Worm (Caenorhabditis elegans) whole organism, young adult: ENCODE measurements around the gene col-33.

Source experiments
- B0019.2 ChIP-seq: fragments of 200-800 bp; sonication (Bioruptor generic); conservative IDR thresholded peaks from 2 replicates; pipeline ENCODE4 v1.3.6; 2022; ENCODE audit warnings: missing genetic modification reagents, missing genetic modification characterization, missing compliant biosample characterization
- B0035.1 ChIP-seq: sonication (generic microtip); optimal IDR thresholded peaks from 2 replicates; lab custom pipeline; 2016; ENCODE audit warnings: missing genetic modification characterization, mild to moderate bottlenecking, missing compliant biosample characterization, missing genotype, missing genetic modification reagents
- D2030.7 ChIP-seq: fragments of 200-800 bp; sonication (Bioruptor generic); IDR thresholded peaks from 2 replicates; pipeline ENCODE4 v1.3.6; 2022; ENCODE audit warnings: missing genetic modification reagents, missing genetic modification characterization, missing compliant biosample characterization
- F33H1.4 ChIP-seq: fragments of 200-800 bp; sonication (Bioruptor generic); IDR thresholded peaks from 2 replicates; pipeline ENCODE4 v1.3.6; 2022; ENCODE audit warnings: missing genetic modification reagents, missing genetic modification characterization, missing compliant biosample characterization
- K11D2.4 ChIP-seq: fragments of 200-800 bp; sonication (Bioruptor generic); IDR thresholded peaks from 2 replicates; pipeline ENCODE4 v1.3.6; 2022; ENCODE audit warnings: missing genetic modification reagents, missing genetic modification characterization, missing compliant biosample characterization
- T07F8.4 ChIP-seq: sonication (generic microtip); optimal IDR thresholded peaks from 2 replicates; lab custom pipeline; 2016; ENCODE audit warnings: mild to moderate bottlenecking, missing genetic modification characterization, moderate library complexity, missing compliant biosample characterization
- T26A5.8 ChIP-seq: sonication (generic microtip); optimal IDR thresholded peaks from 2 replicates; lab custom pipeline; 2016; ENCODE audit warnings: missing genetic modification characterization, missing compliant biosample characterization
- Y79H2A.3 ChIP-seq: fragments of 200-800 bp; sonication (Bioruptor generic); conservative IDR thresholded peaks from 2 replicates; pipeline ENCODE4 v1.3.6; 2022; ENCODE audit warnings: missing genetic modification reagents, missing genetic modification characterization, missing compliant biosample characterization
- Y95B8A.8 ChIP-seq: fragments of 200-800 bp; sonication (Bioruptor generic); IDR thresholded peaks from 2 replicates; pipeline ENCODE4 v1.3.6; 2022; ENCODE audit warnings: missing genetic modification reagents, missing genetic modification characterization, missing compliant biosample characterization
- ama-1 ChIP-seq, 3 experiments: fragments of 150-350 bp in 1 of 3; sonication (generic microtip) in 2 of 3; optimal IDR thresholded peaks; 2 replicates each; lab custom pipeline; 2014 to 2018; ENCODE audit warnings: missing biosample characterization in 2 of 3, missing genetic modification characterization in 2 of 3, missing genetic modification reagents in 2 of 3
- athp-1 ChIP-seq: sonication (generic microtip); optimal IDR thresholded peaks from 2 replicates; lab custom pipeline; 2017; ENCODE audit warnings: mild to moderate bottlenecking, missing genetic modification characterization, missing compliant biosample characterization
- attf-3 ChIP-seq: fragments of 200-800 bp; sonication (Bioruptor generic); conservative IDR thresholded peaks from 2 replicates; pipeline ENCODE4 v1.3.6; 2022; ENCODE audit warnings: missing genetic modification reagents, missing genetic modification characterization, missing compliant biosample characterization
- bed-1 ChIP-seq: fragments of 200-800 bp; sonication (Bioruptor generic); IDR thresholded peaks from 2 replicates; pipeline ENCODE4 v1.3.6; 2022; ENCODE audit warnings: missing genetic modification reagents, missing genetic modification characterization, missing compliant biosample characterization
- bed-2 ChIP-seq: fragments of 200-800 bp; sonication (Bioruptor generic); IDR thresholded peaks from 2 replicates; pipeline ENCODE4 v1.3.6; 2022; ENCODE audit warnings: missing genetic modification reagents, missing genetic modification characterization, missing compliant biosample characterization
- cebp-2 ChIP-seq: fragments of 200-800 bp; sonication (Bioruptor generic); IDR thresholded peaks from 2 replicates; pipeline ENCODE4 v1.3.6; 2022; ENCODE audit warnings: missing genetic modification characterization, missing compliant biosample characterization
- ceh-40 ChIP-seq: fragments of 200-800 bp; sonication (Bioruptor generic); IDR thresholded peaks from 2 replicates; pipeline ENCODE4 v1.3.6; 2022; ENCODE audit warnings: missing genetic modification characterization, missing compliant biosample characterization
- ceh-58 ChIP-seq: fragments of 200-800 bp; sonication (Bioruptor generic); IDR thresholded peaks from 2 replicates; pipeline ENCODE4 v1.3.6; 2022; ENCODE audit warnings: missing genetic modification characterization, missing compliant biosample characterization
- dox-1 ChIP-seq: fragments of 200-800 bp; sonication (Bioruptor generic); IDR thresholded peaks from 2 replicates; pipeline ENCODE4 v1.3.6; 2022; ENCODE audit warnings: missing genetic modification reagents, missing genetic modification characterization, missing compliant biosample characterization
- fkh-3 ChIP-seq: sonication (generic microtip); optimal IDR thresholded peaks from 2 replicates; lab custom pipeline; 2016; ENCODE audit warnings: mild to moderate bottlenecking, missing genetic modification characterization, missing compliant biosample characterization
- him-1 ChIP-seq: sonication (generic microtip); optimal IDR thresholded peaks from 2 replicates; lab custom pipeline; 2016; ENCODE audit warnings: missing genotype, missing genetic modification reagents, missing genetic modification characterization, missing compliant biosample characterization
- hmg-1.2 ChIP-seq: fragments of 200-800 bp; sonication (Bioruptor generic); IDR thresholded peaks from 2 replicates; pipeline ENCODE4 v1.3.6; 2022; ENCODE audit warnings: missing genetic modification reagents, missing genetic modification characterization, missing compliant biosample characterization
- hrde-1 ChIP-seq: sonication (generic microtip); optimal IDR thresholded peaks from 2 replicates; lab custom pipeline; 2016; ENCODE audit warnings: missing genetic modification characterization, mild to moderate bottlenecking, missing compliant biosample characterization, moderate library complexity, missing genotype, missing genetic modification reagents, borderline replicate concordance
- let-607 ChIP-seq, 2 experiments: fragments of 200-800 bp in 1 of 2; sonication (Bioruptor generic) in 1 of 2; sonication (generic microtip) in 1 of 2; optimal IDR thresholded peaks; 2 replicates each; lab custom pipeline; 2016 to 2018; ENCODE audit warnings: mild to moderate bottlenecking in 2 of 2, missing compliant biosample characterization in 2 of 2, missing genetic modification characterization in 2 of 2, moderate library complexity in 2 of 2, missing genotype in 1 of 2
- lin-35 ChIP-seq, 3 experiments: fragments of 150-350 bp in 2 of 3; sonication (generic microtip) in 1 of 3; optimal IDR thresholded peaks; 2 replicates each; lab custom pipeline; 2014 to 2018; ENCODE audit warnings: missing biosample characterization in 3 of 3, missing genetic modification characterization in 3 of 3, missing genetic modification reagents in 3 of 3
- lin-54 ChIP-seq: fragments of 200-800 bp; sonication (Bioruptor generic); optimal IDR thresholded peaks from 2 replicates; lab custom pipeline; 2018; ENCODE audit warnings: mild to moderate bottlenecking, missing genetic modification characterization, missing compliant biosample characterization
- lir-1 ChIP-seq: fragments of 200-800 bp; sonication (Bioruptor generic); conservative IDR thresholded peaks from 2 replicates; pipeline ENCODE4 v1.3.6; 2022; ENCODE audit warnings: missing genetic modification reagents, missing genetic modification characterization, missing compliant biosample characterization
- lsl-1 ChIP-seq: fragments of 200-800 bp; sonication (Bioruptor generic); optimal IDR thresholded peaks from 2 replicates; lab custom pipeline; 2018; ENCODE audit warnings: mild to moderate bottlenecking, missing genetic modification characterization, moderate library complexity, missing compliant biosample characterization
- madf-6 ChIP-seq: fragments of 200-800 bp; sonication (Bioruptor generic); IDR thresholded peaks from 2 replicates; pipeline ENCODE4 v1.3.6; 2022; ENCODE audit warnings: missing genetic modification reagents, missing genetic modification characterization, missing compliant biosample characterization
- mcd-1 ChIP-seq: fragments of 200-800 bp; sonication (Bioruptor generic); IDR thresholded peaks from 2 replicates; pipeline ENCODE4 v1.3.6; 2022; ENCODE audit warnings: missing genetic modification reagents, missing genetic modification characterization, missing compliant biosample characterization
- mes-4 ChIP-seq: sonication (generic microtip); optimal IDR thresholded peaks from 2 replicates; lab custom pipeline; 2016; ENCODE audit warnings: missing genotype, missing genetic modification characterization, missing compliant biosample characterization
- nhr-27 ChIP-seq: fragments of 200-800 bp; sonication (Bioruptor generic); optimal IDR thresholded peaks from 2 replicates; lab custom pipeline; 2018; ENCODE audit warnings: mild to moderate bottlenecking, missing genetic modification characterization, moderate library complexity, missing compliant biosample characterization
- rcor-1 ChIP-seq: fragments of 200-800 bp; sonication (Bioruptor generic); IDR thresholded peaks from 2 replicates; pipeline ENCODE4 v1.3.6; 2022; ENCODE audit warnings: missing genetic modification reagents, missing genetic modification characterization, missing compliant biosample characterization
- repo-1 ChIP-seq: sonication (generic microtip); optimal IDR thresholded peaks from 2 replicates; lab custom pipeline; 2017; ENCODE audit warnings: mild to moderate bottlenecking, missing genetic modification characterization, missing compliant biosample characterization
- sea-2 ChIP-seq: fragments of 200-800 bp; sonication (Bioruptor generic); IDR thresholded peaks from 2 replicates; pipeline ENCODE4 v1.3.6; 2022; ENCODE audit warnings: missing genetic modification characterization, missing compliant biosample characterization
- snpc-4 ChIP-seq, 5 experiments: fragments of 150-350 bp in 1 of 5; sonication (generic microtip) in 4 of 5; optimal IDR thresholded peaks; 2 replicates each; lab custom pipeline; 2014 to 2018; ENCODE audit warnings: missing genetic modification characterization in 5 of 5, missing biosample characterization in 3 of 5, antibody characterized with exemption in 2 of 5, mild to moderate bottlenecking in 2 of 5, missing compliant biosample characterization in 2 of 5, missing genotype in 2 of 5, moderate library complexity in 2 of 5, missing genetic modification reagents in 1 of 5
- somi-1 ChIP-seq: fragments of 200-800 bp; sonication (Bioruptor generic); optimal IDR thresholded peaks from 2 replicates; lab custom pipeline; 2018; ENCODE audit warnings: mild to moderate bottlenecking, missing genetic modification characterization, missing compliant biosample characterization
- sptf-2 ChIP-seq: fragments of 200-800 bp; sonication (Bioruptor generic); optimal IDR thresholded peaks from 2 replicates; lab custom pipeline; 2018; ENCODE audit warnings: mild to moderate bottlenecking, missing genetic modification characterization, missing compliant biosample characterization
- tbx-9 ChIP-seq: sonication (generic microtip); optimal IDR thresholded peaks from 2 replicates; lab custom pipeline; 2016; ENCODE audit warnings: borderline replicate concordance, missing genetic modification characterization, inconsistent platforms, missing compliant biosample characterization
- unc-130 ChIP-seq: sonication (generic microtip); optimal IDR thresholded peaks from 2 replicates; lab custom pipeline; 2016; ENCODE audit warnings: missing genetic modification reagents, missing genetic modification characterization, missing compliant biosample characterization
- zfh-2 ChIP-seq: fragments of 200-800 bp; sonication (Bioruptor generic); conservative IDR thresholded peaks from 2 replicates; pipeline ENCODE4 v1.3.6; 2022; ENCODE audit warnings: missing genetic modification reagents, missing genetic modification characterization, missing compliant biosample characterization
- zim-3 ChIP-seq: sonication (generic microtip); optimal IDR thresholded peaks from 2 replicates; lab custom pipeline; 2017; ENCODE audit warnings: mild to moderate bottlenecking, missing genetic modification characterization, moderate library complexity, missing compliant biosample characterization
- ztf-25 ChIP-seq: fragments of 200-800 bp; sonication (Bioruptor generic); IDR thresholded peaks from 2 replicates; pipeline ENCODE4 v1.3.6; 2022; ENCODE audit warnings: missing genetic modification reagents, missing genetic modification characterization, missing compliant biosample characterization
- ztf-6 ChIP-seq: fragments of 200-800 bp; sonication (Bioruptor generic); IDR thresholded peaks from 2 replicates; pipeline ENCODE4 v1.3.6; 2022; ENCODE audit warnings: missing genetic modification reagents, missing genetic modification characterization, missing compliant biosample characterization

col-33 gene

DNA sequence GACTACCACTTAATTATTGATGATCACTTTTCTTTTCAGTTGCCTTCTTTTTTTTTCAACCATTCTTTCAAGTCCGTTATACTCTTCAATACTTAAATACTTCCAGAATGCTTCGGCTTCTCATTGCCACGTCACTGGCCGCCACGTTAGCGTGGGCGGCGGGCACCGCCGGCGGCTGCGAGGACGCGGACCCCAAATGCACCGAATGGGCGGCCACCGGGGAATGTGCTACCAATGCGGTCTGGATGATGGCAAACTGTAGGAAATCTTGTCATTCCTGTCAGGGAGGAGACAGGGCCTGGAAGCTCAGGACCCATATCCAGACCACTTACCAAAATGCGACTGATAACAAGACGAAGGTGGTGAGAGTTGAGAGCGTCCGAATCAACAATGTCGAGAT lies 38.1 kb downstream of the col-33 start, which contains the start of gene lgc-22 (continued):
- TF ChIP-seq bed-1 (GFP tag; lab: Robert Waterston, UW) (no peak), him-1 (tag; lab: Kevin White, UChicago) (no peak), mes-4 (no peak), ceh-40 (GFP tag; lab: Robert Waterston, UW) (no peak), dox-1 (GFP tag; lab: Robert Waterston, UW) (peak; percentile 28; the same call in 1 of the 2 replicates), D2030.7 (GFP tag; lab: Robert Waterston, UW) (no peak), lin-35 (GFP tag; optimal IDR thresholded peaks at IDR 0.05; lab: Kevin White, UChicago) (no peak), zfh-2 (GFP tag; lab: Robert Waterston, UW) (peak; percentile 87), zim-3 (tag; lab: Kevin White, UChicago) (no peak), B0035.1 (tag; lab: Kevin White, UChicago) (no peak), unc-130 (GFP tag; lab: Kevin White, UChicago) (no peak)

DNA sequence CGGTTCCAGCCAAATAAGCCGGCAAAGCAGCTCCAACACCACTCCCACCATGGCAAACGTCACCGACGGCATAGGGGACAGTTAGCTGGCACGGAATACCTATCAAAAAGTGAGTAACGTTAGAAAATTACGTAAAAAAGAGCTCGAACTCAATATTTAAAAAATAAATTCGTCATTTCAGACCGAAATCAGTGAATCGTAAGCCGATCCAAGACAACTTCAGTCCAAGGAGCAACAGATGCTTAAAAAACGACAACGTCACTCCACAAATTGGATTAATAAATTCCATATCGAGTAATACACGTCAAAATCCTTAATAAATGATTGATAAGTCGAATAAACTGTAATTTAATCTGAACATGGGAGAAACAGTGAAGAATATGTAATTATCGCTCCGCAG lies 43.2 kb downstream of the col-33 start:
- TF ChIP-seq attf-3 (GFP tag; lab: Robert Waterston, UW) (no peak), hmg-1.2 (no peak)

- no peak for TF ChIP-seq ztf-25 (GFP tag; lab: Robert Waterston, UW)
- no peak for TF ChIP-seq bed-2 (GFP tag; lab: Robert Waterston, UW)
- TF ChIP-seq K11D2.4 (GFP tag; lab: Robert Waterston, UW) = no peak
- TF ChIP-seq B0019.2 (GFP tag; lab: Robert Waterston, UW) = no peak
- TF ChIP-seq tbx-9 (tag; lab: Kevin White, UChicago) = no peak
- TF ChIP-seq ztf-6 = no peak
- TF ChIP-seq rcor-1 (GFP tag; lab: Robert Waterston, UW) = no peak
- TF ChIP-seq F33H1.4 (GFP tag; lab: Robert Waterston, UW) = 0 out of 2 replicates have a peak, but pooled peaks have one; percentile 24
- TF ChIP-seq athp-1 (tag; lab: Kevin White, UChicago) = no peak
- no peak for TF ChIP-seq sea-2 (GFP tag; lab: Robert Waterston, UW)
- no peak for TF ChIP-seq bed-1 (GFP tag; lab: Robert Waterston, UW)
- no peak for TF ChIP-seq ama-1 (optimal IDR thresholded peaks at IDR 0.05; lab: Kevin White, UChicago)
- no peak for TF ChIP-seq ama-1 (GFP tag; optimal IDR thresholded peaks at IDR 0.05; lab: Kevin White, UChicago)
- peak; percentile 57 for TF ChIP-seq madf-6 (GFP tag; lab: Robert Waterston, UW)
- TF ChIP-seq T26A5.8 = no peak
- no peak for TF ChIP-seq somi-1
- no peak for TF ChIP-seq mcd-1 (GFP tag; lab: Robert Waterston, UW)
- TF ChIP-seq cebp-2 (GFP tag; lab: Robert Waterston, UW) = no peak
- TF ChIP-seq lsl-1 = peak; percentile 85
- no peak for TF ChIP-seq D2030.7 (GFP tag; lab: Robert Waterston, UW)
- peak; percentile 15 for TF ChIP-seq lin-54 (GFP tag; lab: Kevin White, UChicago)
- no peak for TF ChIP-seq snpc-4 (GFP tag; optimal IDR thresholded peaks at IDR 0.05; lab: Kevin White, UChicago)
- no peak for TF ChIP-seq snpc-4 (tag; optimal IDR thresholded peaks at IDR 0.05; lab: Kevin White, UChicago)
- TF ChIP-seq T07F8.4 (tag; lab: Kevin White, UChicago) = no peak
- TF ChIP-seq let-607 (tag; optimal IDR thresholded peaks at IDR 0.05; lab: Kevin White, UChicago) = no peak
- no peak for TF ChIP-seq nhr-27
- no peak for TF ChIP-seq Y95B8A.8 (GFP tag; lab: Robert Waterston, UW)
- TF ChIP-seq ceh-58 (GFP tag; lab: Robert Waterston, UW) = no peak
- no peak for TF ChIP-seq fkh-3 (tag; lab: Kevin White, UChicago)
- no peak for TF ChIP-seq repo-1 (tag; lab: Kevin White, UChicago)
- TF ChIP-seq sptf-2 = no peak
- no peak for TF ChIP-seq Y79H2A.3 (GFP tag; lab: Robert Waterston, UW)
- TF ChIP-seq hrde-1 (tag; lab: Kevin White, UChicago) = no peak
- no peak for TF ChIP-seq lir-1 (GFP tag; lab: Robert Waterston, UW)
These were observed 44.3 kb downstream of the col-33 start, which contains the start of gene set-9 for ce11 chrIV:4307227-4307946. set-9 (plus strand) TSS chrIV:4307896.
